Worm (Caenorhabditis elegans): ENCODE results near the gene tmed-1.

DNA sequence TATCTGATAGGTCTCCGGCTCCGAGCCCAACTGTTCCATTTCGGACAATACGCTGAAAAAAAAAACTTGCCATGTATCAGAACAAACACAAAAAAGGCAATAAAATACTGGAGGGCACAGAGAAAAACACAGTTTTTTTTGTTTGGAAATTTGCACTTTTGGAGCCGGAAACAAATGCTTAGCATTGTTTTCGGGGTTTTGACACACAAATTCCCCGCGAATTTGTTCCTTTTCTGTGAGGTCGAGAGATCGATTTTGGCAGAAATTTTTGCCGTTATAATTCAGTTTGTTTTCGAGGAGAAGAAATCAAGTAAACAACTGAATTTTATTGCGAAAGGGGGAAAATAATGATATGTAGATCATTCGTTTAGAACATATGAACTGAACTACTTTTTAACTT, 21.4 kb downstream of the tmed-1 start, which contains the start of gene K08E4.2:
- no peak for TF ChIP-seq pha-2 (tag; optimal IDR thresholded peaks at IDR 0.05)
- no peak for TF ChIP-seq pha-4 (tag; optimal IDR thresholded peaks at IDR 0.05)
- no peak for TF ChIP-seq ama-1 (optimal IDR thresholded peaks at IDR 0.05)
- TF ChIP-seq hlh-15 (tag; optimal IDR thresholded peaks at IDR 0.05): no peak
- TF ChIP-seq nhr-11 (tag; optimal IDR thresholded peaks at IDR 0.05): no peak
- TF ChIP-seq ceh-9 (tag; optimal IDR thresholded peaks at IDR 0.05): no peak
- no peak for TF ChIP-seq ztf-16 (tag; optimal IDR thresholded peaks at IDR 0.05)
- TF ChIP-seq elt-2 (tag; optimal IDR thresholded peaks at IDR 0.05): no peak

Measured in whole organism, late embryonic.